Fruit fly (Drosophila melanogaster): ENCODE measurements around the gene app.

The app gene

dm6 chr3L:12178847-12179437, 87.7 kb downstream of the app start (continued):
- TF ChIP-seq Myb (GFP tag; optimal IDR thresholded peaks at IDR 0.05) (no peak), B-H1 (GFP tag; IDR thresholded peaks at IDR 0.05) (no peak), Optix (GFP tag; IDR thresholded peaks at IDR 0.05) (no peak), CG2875 (GFP tag; optimal IDR thresholded peaks at IDR 0.05) (no peak), gcm (GFP tag; optimal IDR thresholded peaks at IDR 0.05) (no peak), slbo (GFP tag; IDR thresholded peaks at IDR 0.05) (peak; percentile 50), CoRest (tag; optimal IDR thresholded peaks at IDR 0.05) (no peak), CG1602 (GFP tag; optimal IDR thresholded peaks at IDR 0.05) (no peak), CG12391 (tag; optimal IDR thresholded peaks at IDR 0.05) (no peak), CTCF (GFP tag; optimal IDR thresholded peaks at IDR 0.05) (no peak), CG10209 (GFP tag; optimal IDR thresholded peaks at IDR 0.05) (no peak), Atf6 (GFP tag; IDR thresholded peaks at IDR 0.05) (no peak), CG42726 (GFP tag; IDR thresholded peaks at IDR 0.05; ENCODE audit: partially characterized antibody) (no peak), HLH54F (GFP tag; optimal IDR thresholded peaks at IDR 0.05) (no peak), CG8924 (tag; optimal IDR thresholded peaks at IDR 0.05) (no peak), CG1603 (tag; optimal IDR thresholded peaks at IDR 0.05) (peak; percentile 10), HLH4C (GFP tag; IDR thresholded peaks at IDR 0.05; ENCODE audit: partially characterized antibody) (no peak), fd3F (GFP tag; optimal IDR thresholded peaks at IDR 0.05) (no peak), CG14050 (GFP tag; IDR thresholded peaks at IDR 0.05) (no peak), dmrt99B (tag; optimal IDR thresholded peaks at IDR 0.05) (peak; percentile 41), mam (GFP tag; optimal IDR thresholded peaks at IDR 0.05) (peak; percentile 4), Nf-YC (tag; optimal IDR thresholded peaks at IDR 0.05) (no peak), danr (GFP tag; IDR thresholded peaks at IDR 0.05) (no peak), Gug (GFP tag; IDR thresholded peaks at IDR 0.05) (peak; percentile 31; the same call in 1 of the 4 replicates), Fer3 (tag; optimal IDR thresholded peaks at IDR 0.05) (no peak), D19B (GFP tag; optimal IDR thresholded peaks at IDR 0.05) (peak; percentile 91), Camta (GFP tag; optimal IDR thresholded peaks at IDR 0.05) (no peak), CG16863 (GFP tag; optimal IDR thresholded peaks at IDR 0.05) (no peak), Ptx1 (GFP tag; IDR thresholded peaks at IDR 0.05) (no peak), Dll (GFP tag; IDR thresholded peaks at IDR 0.05; ENCODE audit: partially characterized antibody) (no peak), crol (GFP tag; IDR thresholded peaks at IDR 0.05) (no peak), Hr51 (GFP tag; optimal IDR thresholded peaks at IDR 0.05) (peak in 1 of 2 experiments; percentile 23), org-1 (GFP tag; optimal IDR thresholded peaks at IDR 0.05) (no peak), wdn (GFP tag; IDR thresholded peaks at IDR 0.05) (no peak), HLH3B (GFP tag; IDR thresholded peaks at IDR 0.05) (no peak), al (GFP tag; IDR thresholded peaks at IDR 0.05) (0 out of 2 replicates have a peak, but pooled peaks have one; percentile 29), Xrp1 (GFP tag; IDR thresholded peaks at IDR 0.05) (no peak), Sin3A (optimal IDR thresholded peaks at IDR 0.05) (no peak), CG10321 (GFP tag; IDR thresholded peaks at IDR 0.05) (no peak), trem (tag; optimal IDR thresholded peaks at IDR 0.05) (no peak), H15 (GFP tag; IDR thresholded peaks at IDR 0.05) (0 out of 3 replicates have a peak, but pooled peaks have one; percentile 37), usp (GFP tag; optimal IDR thresholded peaks at IDR 0.05) (no peak), pho (GFP tag; optimal IDR thresholded peaks at IDR 0.05) (no peak), CG15011 (GFP tag; optimal IDR thresholded peaks at IDR 0.05) (no peak), Atf3 (GFP tag; optimal IDR thresholded peaks at IDR 0.05) (no peak), CG13775 (GFP tag; optimal IDR thresholded peaks at IDR 0.05) (no peak), CG15479 (GFP tag; optimal IDR thresholded peaks at IDR 0.05) (no peak), ase (GFP tag; IDR thresholded peaks at IDR 0.05) (0 out of 3 replicates have a peak, but pooled peaks have one; percentile 35), CG9797 (GFP tag; optimal IDR thresholded peaks at IDR 0.05) (no peak), CG8944 (GFP tag; optimal IDR thresholded peaks at IDR 0.05) (no peak), CG14014 (GFP tag; IDR thresholded peaks at IDR 0.05) (peak; percentile 25; the same call in 1 of the 2 replicates), lola (GFP tag; optimal IDR thresholded peaks at IDR 0.05) (no peak)

Data from whole organism, embryonic.